Fruit fly (Drosophila melanogaster) whole organism, pupa: Measurements from ENCODE around the gene Psf2.

ENCODE experiments used
- CG10348 ChIP-seq: fragments of 200-800 bp; sonication (Bioruptor generic); IDR thresholded peaks from 2 replicates; pipeline ENCODE4 v1.3.6; 2022; ENCODE audit warnings: missing biosample characterization, missing genetic modification characterization
- CG12605 ChIP-seq: fragments of 200-800 bp; sonication (Bioruptor generic); IDR thresholded peaks from 2 replicates; pipeline ENCODE4 v1.3.6; 2022; ENCODE audit warnings: missing biosample characterization, missing genetic modification characterization
- CG13204 ChIP-seq: fragments of 200-800 bp; sonication (Bioruptor generic); optimal IDR thresholded peaks from 2 replicates; lab custom pipeline; 2018; ENCODE audit warnings: missing biosample characterization, mild to moderate bottlenecking, missing genetic modification characterization, moderate library complexity
- CG14655 ChIP-seq: fragments of 200-800 bp; sonication (Bioruptor generic); optimal IDR thresholded peaks from 3 replicates; lab custom pipeline; 2017; ENCODE audit warnings: mild to moderate bottlenecking, missing biosample characterization, missing genetic modification reagents, missing genetic modification characterization
- CG15710 ChIP-seq: fragments of 200-800 bp; sonication (Bioruptor generic); optimal IDR thresholded peaks from 2 replicates; lab custom pipeline; 2018; ENCODE audit warnings: missing biosample characterization, mild to moderate bottlenecking, missing genetic modification characterization, moderate library complexity
- CG17806 ChIP-seq: fragments of 200-800 bp; sonication (Bioruptor generic); optimal IDR thresholded peaks from 2 replicates; lab custom pipeline; 2018; ENCODE audit warnings: missing biosample characterization, mild to moderate bottlenecking, missing genetic modification characterization, moderate library complexity
- CG32121 ChIP-seq: fragments of 200-800 bp; sonication (Bioruptor generic); IDR thresholded peaks from 2 replicates; pipeline ENCODE4 v1.3.6; 2022; ENCODE audit warnings: missing biosample characterization, missing genetic modification characterization
- CG34367 ChIP-seq: fragments of 200-800 bp; sonication (Bioruptor generic); optimal IDR thresholded peaks from 2 replicates; lab custom pipeline; 2018; ENCODE audit warnings: missing biosample characterization, mild to moderate bottlenecking, missing genetic modification characterization
- CG4496 ChIP-seq: fragments of 200-800 bp; sonication (Bioruptor generic); IDR thresholded peaks from 3 replicates; pipeline ENCODE4 v1.3.6; 2022; ENCODE audit warnings: missing biosample characterization, missing genetic modification characterization
- CG8159 ChIP-seq: fragments of 200-800 bp; sonication (Bioruptor generic); optimal IDR thresholded peaks from 3 replicates; lab custom pipeline; 2018; ENCODE audit warnings: missing biosample characterization, mild to moderate bottlenecking, missing genetic modification characterization, moderate library complexity
- CG8301 ChIP-seq: fragments of 200-800 bp; sonication (Bioruptor generic); optimal IDR thresholded peaks from 2 replicates; lab custom pipeline; 2018; ENCODE audit warnings: missing biosample characterization, mild to moderate bottlenecking, missing genetic modification characterization
- CG9948 ChIP-seq: fragments of 200-800 bp; sonication (Bioruptor generic); optimal IDR thresholded peaks from 2 replicates; lab custom pipeline; 2018; ENCODE audit warnings: missing biosample characterization, mild to moderate bottlenecking, missing genetic modification characterization, moderate library complexity
- D1 ChIP-seq: fragments of 200-800 bp; sonication (Bioruptor generic); optimal IDR thresholded peaks from 2 replicates; lab custom pipeline; 2018; ENCODE audit warnings: missing biosample characterization, mild to moderate bottlenecking, missing genetic modification characterization, moderate library complexity
- EcR ChIP-seq: fragments of 200-800 bp; sonication (Bioruptor generic); optimal IDR thresholded peaks from 3 replicates; lab custom pipeline; 2019; ENCODE audit warnings: missing biosample characterization, missing genetic modification characterization, mild to moderate bottlenecking, moderate library complexity, missing genetic modification reagents
- Ets98B ChIP-seq: fragments of 200-800 bp; sonication (Bioruptor generic); IDR thresholded peaks from 2 replicates; pipeline ENCODE4 v1.3.6; 2022; ENCODE audit warnings: missing biosample characterization, missing genetic modification characterization
- Pif1A ChIP-seq: fragments of 200-800 bp; sonication (Bioruptor generic); optimal IDR thresholded peaks from 3 replicates; lab custom pipeline; 2016; ENCODE audit warnings: missing biosample characterization, missing genetic modification characterization
- Pif1B ChIP-seq: fragments of 200-800 bp; sonication (Bioruptor generic); optimal IDR thresholded peaks from 3 replicates; lab custom pipeline; 2016; ENCODE audit warnings: missing biosample characterization, missing genetic modification characterization
- Snoo ChIP-seq: fragments of 200-800 bp; sonication (Bioruptor generic); optimal IDR thresholded peaks from 3 replicates; lab custom pipeline; 2017; ENCODE audit warnings: missing biosample characterization, mild to moderate bottlenecking, missing genetic modification characterization, inconsistent platforms
- fd96Ca ChIP-seq: fragments of 200-800 bp; sonication (Bioruptor generic); IDR thresholded peaks from 3 replicates; pipeline ENCODE4 v1.3.6; 2022; ENCODE audit warnings: missing biosample characterization, missing genetic modification characterization
- gl ChIP-seq: fragments of 200-800 bp; sonication (Bioruptor generic); optimal IDR thresholded peaks from 2 replicates; lab custom pipeline; 2018; ENCODE audit warnings: missing biosample characterization, mild to moderate bottlenecking, missing genetic modification characterization
- rn ChIP-seq: fragments of 200-800 bp; sonication (Bioruptor generic); IDR thresholded peaks from 2 replicates; pipeline ENCODE4 v1.3.6; 2022; ENCODE audit warnings: missing biosample characterization, missing genetic modification characterization

Psf2 gene

dm6 chr2L:4416089-4416488 lies 28.9 kb upstream of the Psf2 start:
- TF ChIP-seq CG8159 (tag; lab: Kevin White, UChicago) (peak; percentile 65), gl (tag; lab: Kevin White, UChicago) (no peak), Pif1A (GFP tag; lab: Kevin White, UChicago) (peak; percentile 50), CG17806 (tag; lab: Kevin White, UChicago) (no peak), CG9948 (tag; lab: Kevin White, UChicago) (no peak), CG13204 (GFP tag; lab: Kevin White, UChicago) (no peak), CG8301 (no peak), CG14655 (peak; percentile 54), Snoo (no peak), EcR (no peak), CG32121 (GFP tag; lab: Robert Waterston, UW) (peak; percentile 35), rn (GFP tag; lab: Robert Waterston, UW) (no peak), Pif1B (GFP tag; lab: Kevin White, UChicago) (no peak), CG12605 (no peak), CG10348 (GFP tag; lab: Robert Waterston, UW) (no peak), Ets98B (GFP tag; lab: Robert Waterston, UW) (no peak), CG4496 (peak; percentile 43; the same call in 1 of the 3 replicates), CG15710 (peak; percentile 58), CG34367 (tag; lab: Kevin White, UChicago) (peak; percentile 23), D1 (tag; lab: Kevin White, UChicago) (no peak), fd96Ca (0 out of 3 replicates have a peak, but pooled peaks have one; percentile 35)

- TF ChIP-seq CG8301 (no peak), CG13204 (GFP tag; lab: Kevin White, UChicago) (no peak), CG14655 (no peak), CG17806 (tag; lab: Kevin White, UChicago) (no peak), gl (tag; lab: Kevin White, UChicago) (no peak), rn (GFP tag; lab: Robert Waterston, UW) (no peak), Snoo (no peak), CG15710 (no peak), Ets98B (GFP tag; lab: Robert Waterston, UW) (no peak), CG9948 (tag; lab: Kevin White, UChicago) (no peak), D1 (tag; lab: Kevin White, UChicago) (no peak), EcR (no peak), CG8159 (tag; lab: Kevin White, UChicago) (no peak), CG34367 (tag; lab: Kevin White, UChicago) (no peak), fd96Ca (no peak)
These were observed 26.9 kb upstream of the Psf2 start for dm6 chr2L:4414059-4414458.

- TF ChIP-seq CG15710 (no peak), CG8159 (tag; lab: Kevin White, UChicago) (no peak), Ets98B (GFP tag; lab: Robert Waterston, UW) (no peak), D1 (tag; lab: Kevin White, UChicago) (no peak), EcR (no peak), gl (tag; lab: Kevin White, UChicago) (no peak), CG13204 (GFP tag; lab: Kevin White, UChicago) (no peak), CG14655 (no peak), CG9948 (tag; lab: Kevin White, UChicago) (no peak), Snoo (no peak), CG17806 (tag; lab: Kevin White, UChicago) (no peak), Pif1A (GFP tag; lab: Kevin White, UChicago) (no peak), rn (GFP tag; lab: Robert Waterston, UW) (no peak), CG32121 (GFP tag; lab: Robert Waterston, UW) (no peak), CG12605 (no peak), Pif1B (GFP tag; lab: Kevin White, UChicago) (no peak), fd96Ca (no peak), CG8301 (no peak), CG4496 (no peak)
These were observed 23.7 kb upstream of the Psf2 start, which contains the start of gene CG43055 for dm6 chr2L:4410855-4411254. CG43055 (plus strand) TSS chr2L:4411155.

dm6 chr2L:4403013-4403604 lies 16.0 kb upstream of the Psf2 start, which contains the start of gene Dim1:
Dim1 (plus strand) TSS chr2L:4403251.
- TF ChIP-seq CG12605 (peak; percentile 37; the same call in 1 of the 2 replicates), CG13204 (GFP tag; lab: Kevin White, UChicago) (no peak), CG4496 (peak; percentile 57; the same call in 2 of the 3 replicates), fd96Ca (no peak), CG10348 (GFP tag; lab: Robert Waterston, UW) (no peak)

- no peak for TF ChIP-seq Snoo
- TF ChIP-seq CG8159 (tag; lab: Kevin White, UChicago), result no peak
- TF ChIP-seq CG32121 (GFP tag; lab: Robert Waterston, UW), result no peak
- TF ChIP-seq Pif1A (GFP tag; lab: Kevin White, UChicago), result no peak
- TF ChIP-seq CG9948 (tag; lab: Kevin White, UChicago), result no peak
- no peak for TF ChIP-seq Pif1B (GFP tag; lab: Kevin White, UChicago)
- no peak for TF ChIP-seq CG34367 (tag; lab: Kevin White, UChicago)
- no peak for TF ChIP-seq CG10348 (GFP tag; lab: Robert Waterston, UW)
- TF ChIP-seq CG13204 (GFP tag; lab: Kevin White, UChicago), result no peak
- no peak for TF ChIP-seq CG4496
- TF ChIP-seq Ets98B (GFP tag; lab: Robert Waterston, UW), result no peak
- no peak for TF ChIP-seq CG15710
- no peak for TF ChIP-seq CG12605
- TF ChIP-seq, all 21 proteins: peak for 0
These were observed 13.5 kb upstream of the Psf2 start, which contains the start of gene CG33003 for dm6 chr2L:4400653-4401052. CG33003 (plus strand) TSS chr2L:4400953.
